Fruit fly (Drosophila melanogaster): Measurements from ENCODE around the gene dco.

Gene dco

dm6 chr3R:31059036-31059806 lies 1.8 kb downstream of the dco start (continued):
- TF ChIP-seq ro (GFP tag; IDR thresholded peaks at IDR 0.05) (no peak), CG10274 (GFP tag; optimal IDR thresholded peaks at IDR 0.05) (peak; percentile 30), peb (GFP tag; IDR thresholded peaks at IDR 0.05) (peak; percentile 51), scrt (GFP tag; optimal IDR thresholded peaks at IDR 0.05) (peak; percentile 54), CG13894 (tag; optimal IDR thresholded peaks at IDR 0.05) (no peak), ase (GFP tag; IDR thresholded peaks at IDR 0.05) (peak; percentile 74; the same call in 2 of the 3 replicates), CG4820 (GFP tag; optimal IDR thresholded peaks at IDR 0.05) (peak; percentile 70), E2f1 (GFP tag; IDR thresholded peaks at IDR 0.05) (peak; percentile 27; the same call in 1 of the 2 replicates), da (GFP tag; optimal IDR thresholded peaks at IDR 0.05) (no peak), CG4424 (GFP tag; optimal IDR thresholded peaks at IDR 0.05) (peak; percentile 85), tll (GFP tag; optimal IDR thresholded peaks at IDR 0.05) (no peak), CG13296 (GFP tag; optimal IDR thresholded peaks at IDR 0.05) (peak; percentile 60), H15 (GFP tag; IDR thresholded peaks at IDR 0.05) (peak; percentile 64; the same call in 2 of the 3 replicates), C15 (GFP tag; IDR thresholded peaks at IDR 0.05) (peak; percentile 58; the same call in 1 of the 3 replicates), NC2α (GFP tag; optimal IDR thresholded peaks at IDR 0.05) (no peak), Dip3 (GFP tag; optimal IDR thresholded peaks at IDR 0.05) (no peak), CG14965 (GFP tag; optimal IDR thresholded peaks at IDR 0.05; ENCODE audit: borderline replicate concordance) (no peak), Meics (GFP tag; optimal IDR thresholded peaks at IDR 0.05) (peak; percentile 69), CG11696 (GFP tag; IDR thresholded peaks at IDR 0.05) (peak; percentile 70; the same call in 1 of the 2 replicates), zen2 (GFP tag; IDR thresholded peaks at IDR 0.05; ENCODE audit: partially characterized antibody) (no peak), CG14667 (GFP tag; IDR thresholded peaks at IDR 0.05) (peak; percentile 65), HLH4C (GFP tag; IDR thresholded peaks at IDR 0.05; ENCODE audit: partially characterized antibody) (no peak), Lpt (GFP tag; optimal IDR thresholded peaks at IDR 0.05) (no peak), YL-1 (GFP tag; optimal IDR thresholded peaks at IDR 0.05) (no peak), odd (GFP tag; optimal IDR thresholded peaks at IDR 0.05) (peak; percentile 58), CG6272 (GFP tag; IDR thresholded peaks at IDR 0.05) (peak; percentile 23; the same call in 1 of the 2 replicates), Tbp (GFP tag; optimal IDR thresholded peaks at IDR 0.05) (no peak), dysf (GFP tag; IDR thresholded peaks at IDR 0.05) (peak; percentile 81; the same call in 2 of the 3 replicates), gcm (GFP tag; optimal IDR thresholded peaks at IDR 0.05) (peak; percentile 77), row (GFP tag; IDR thresholded peaks at IDR 0.05) (peak; percentile 80), Usf (GFP tag; optimal IDR thresholded peaks at IDR 0.05) (peak; percentile 40), croc (GFP tag; conservative IDR thresholded peaks at IDR 0.05) (peak; percentile 70; the same call in 1 of the 3 replicates), CG7987 (GFP tag; optimal IDR thresholded peaks at IDR 0.05) (peak; percentile 42), CG15696 (tag; optimal IDR thresholded peaks at IDR 0.05) (peak; percentile 71), nom (GFP tag; optimal IDR thresholded peaks at IDR 0.05) (no peak), CG8281 (tag; optimal IDR thresholded peaks at IDR 0.05) (peak; percentile 55), CG31365 (tag; optimal IDR thresholded peaks at IDR 0.05) (peak; percentile 52), dmrt99B (tag; optimal IDR thresholded peaks at IDR 0.05) (peak; percentile 94), MESR4 (GFP tag; optimal IDR thresholded peaks at IDR 0.05) (peak; percentile 17), Taf1 (GFP tag; IDR thresholded peaks at IDR 0.05) (peak; percentile 72), Awh (GFP tag; IDR thresholded peaks at IDR 0.05) (peak; percentile 88), Fer3 (tag; optimal IDR thresholded peaks at IDR 0.05) (peak; percentile 79), z (GFP tag; IDR thresholded peaks at IDR 0.05) (no peak), CG13775 (GFP tag; optimal IDR thresholded peaks at IDR 0.05) (peak; percentile 70), CG33213 (GFP tag; optimal IDR thresholded peaks at IDR 0.05) (no peak), CG8924 (tag; optimal IDR thresholded peaks at IDR 0.05) (peak; percentile 86), CG2202 (tag; optimal IDR thresholded peaks at IDR 0.05) (peak; percentile 76), CG17385 (GFP tag; optimal IDR thresholded peaks at IDR 0.05) (peak; percentile 70), CG10959 (GFP tag; IDR thresholded peaks at IDR 0.05) (peak; percentile 71)
